Worm (Caenorhabditis elegans) whole organism, young adult: ENCODE data around the gene Y45G12B.2.

Experiments
- B0035.1 ChIP-seq: sonication (generic microtip); optimal IDR thresholded peaks from 2 replicates; lab custom pipeline; 2016; ENCODE audit warnings: missing genetic modification characterization, mild to moderate bottlenecking, missing compliant biosample characterization, missing genotype, missing genetic modification reagents
- B0336.3 ChIP-seq: fragments of 200-800 bp; sonication (Bioruptor generic); IDR thresholded peaks from 2 replicates; pipeline ENCODE4 v1.3.6; 2022; ENCODE audit warnings: missing genetic modification characterization, missing compliant biosample characterization
- F10E7.11 ChIP-seq: sonication (generic microtip); optimal IDR thresholded peaks from 2 replicates; lab custom pipeline; 2017; ENCODE audit warnings: mild to moderate bottlenecking, missing genetic modification characterization, moderate library complexity, missing compliant biosample characterization
- F37B4.10 ChIP-seq: fragments of 200-800 bp; sonication (Bioruptor generic); IDR thresholded peaks from 2 replicates; pipeline ENCODE4 v1.3.6; 2022; ENCODE audit warnings: missing genetic modification characterization, missing compliant biosample characterization
- F39B2.1 ChIP-seq: fragments of 200-800 bp; sonication (Bioruptor generic); IDR thresholded peaks from 2 replicates; pipeline ENCODE4 v1.3.6; 2022; ENCODE audit warnings: missing genetic modification reagents, missing genetic modification characterization, missing compliant biosample characterization
- F57A8.1 ChIP-seq: fragments of 200-800 bp; sonication (Bioruptor generic); optimal IDR thresholded peaks from 2 replicates; lab custom pipeline; 2018; ENCODE audit warnings: mild to moderate bottlenecking, missing genetic modification characterization, moderate library complexity, missing compliant biosample characterization
- K11D2.4 ChIP-seq: fragments of 200-800 bp; sonication (Bioruptor generic); IDR thresholded peaks from 2 replicates; pipeline ENCODE4 v1.3.6; 2022; ENCODE audit warnings: missing genetic modification reagents, missing genetic modification characterization, missing compliant biosample characterization
- K12H6.12 ChIP-seq: fragments of 200-800 bp; sonication (Bioruptor generic); optimal IDR thresholded peaks from 2 replicates; lab custom pipeline; 2018; ENCODE audit warnings: mild to moderate bottlenecking, missing genetic modification characterization, missing compliant biosample characterization
- T07F8.4 ChIP-seq: sonication (generic microtip); optimal IDR thresholded peaks from 2 replicates; lab custom pipeline; 2016; ENCODE audit warnings: mild to moderate bottlenecking, missing genetic modification characterization, moderate library complexity, missing compliant biosample characterization
- T26A5.8 ChIP-seq: sonication (generic microtip); optimal IDR thresholded peaks from 2 replicates; lab custom pipeline; 2016; ENCODE audit warnings: missing genetic modification characterization, missing compliant biosample characterization
- Y53G8AR.9 ChIP-seq: fragments of 200-800 bp; sonication (Bioruptor generic); conservative IDR thresholded peaks from 2 replicates; pipeline ENCODE4 v1.3.6; 2022; ENCODE audit warnings: missing genetic modification reagents, missing genetic modification characterization, missing compliant biosample characterization
- Y56A3A.18 ChIP-seq: fragments of 200-800 bp; sonication (Bioruptor generic); IDR thresholded peaks from 2 replicates; pipeline ENCODE4 v1.3.6; 2022; ENCODE audit warnings: missing genetic modification reagents, missing genetic modification characterization, missing compliant biosample characterization
- Y67H2A.10 ChIP-seq: fragments of 200-800 bp; sonication (Bioruptor generic); conservative IDR thresholded peaks from 2 replicates; pipeline ENCODE4 v1.3.6; 2022; ENCODE audit warnings: missing genetic modification reagents, missing genetic modification characterization, missing compliant biosample characterization
- Y79H2A.3 ChIP-seq: fragments of 200-800 bp; sonication (Bioruptor generic); conservative IDR thresholded peaks from 2 replicates; pipeline ENCODE4 v1.3.6; 2022; ENCODE audit warnings: missing genetic modification reagents, missing genetic modification characterization, missing compliant biosample characterization
- akir-1 ChIP-seq: fragments of 200-800 bp; sonication (Bioruptor generic); optimal IDR thresholded peaks from 2 replicates; lab custom pipeline; 2018; ENCODE audit warnings: mild to moderate bottlenecking, missing genetic modification characterization, moderate library complexity, missing compliant biosample characterization
- aptf-3 ChIP-seq: fragments of 200-800 bp; sonication (Bioruptor generic); IDR thresholded peaks from 2 replicates; pipeline ENCODE4 v1.3.6; 2022; ENCODE audit warnings: missing genetic modification characterization, missing compliant biosample characterization
- bed-2 ChIP-seq: fragments of 200-800 bp; sonication (Bioruptor generic); IDR thresholded peaks from 2 replicates; pipeline ENCODE4 v1.3.6; 2022; ENCODE audit warnings: missing genetic modification reagents, missing genetic modification characterization, missing compliant biosample characterization
- ccch-3 ChIP-seq: fragments of 200-800 bp; sonication (Bioruptor generic); optimal IDR thresholded peaks from 2 replicates; lab custom pipeline; 2018; ENCODE audit warnings: mild to moderate bottlenecking, missing genetic modification characterization, missing compliant biosample characterization
- ceh-27 ChIP-seq: fragments of 200-800 bp; sonication (Bioruptor generic); optimal IDR thresholded peaks from 2 replicates; lab custom pipeline; 2018; ENCODE audit warnings: mild to moderate bottlenecking, missing genetic modification characterization, moderate library complexity, missing compliant biosample characterization
- ceh-40 ChIP-seq: fragments of 200-800 bp; sonication (Bioruptor generic); IDR thresholded peaks from 2 replicates; pipeline ENCODE4 v1.3.6; 2022; ENCODE audit warnings: missing genetic modification characterization, missing compliant biosample characterization
- ceh-58 ChIP-seq: fragments of 200-800 bp; sonication (Bioruptor generic); IDR thresholded peaks from 2 replicates; pipeline ENCODE4 v1.3.6; 2022; ENCODE audit warnings: missing genetic modification characterization, missing compliant biosample characterization
- ceh-91 ChIP-seq: fragments of 200-800 bp; sonication (Bioruptor generic); IDR thresholded peaks from 2 replicates; pipeline ENCODE4 v1.3.6; 2022; ENCODE audit warnings: missing genetic modification reagents, missing genetic modification characterization, missing compliant biosample characterization
- chd-7 ChIP-seq: sonication (generic microtip); optimal IDR thresholded peaks from 2 replicates; lab custom pipeline; 2016; ENCODE audit warnings: mild to moderate bottlenecking, missing genetic modification characterization, moderate library complexity, missing compliant biosample characterization
- dpff-1 ChIP-seq: sonication (generic microtip); optimal IDR thresholded peaks from 2 replicates; lab custom pipeline; 2017; ENCODE audit warnings: mild to moderate bottlenecking, missing genetic modification characterization, missing compliant biosample characterization
- ekl-4 ChIP-seq: fragments of 200-800 bp; sonication (Bioruptor generic); IDR thresholded peaks from 2 replicates; pipeline ENCODE4 v1.3.6; 2022; ENCODE audit warnings: missing genetic modification reagents, missing genetic modification characterization, missing compliant biosample characterization
- hmg-1.2 ChIP-seq: fragments of 200-800 bp; sonication (Bioruptor generic); IDR thresholded peaks from 2 replicates; pipeline ENCODE4 v1.3.6; 2022; ENCODE audit warnings: missing genetic modification reagents, missing genetic modification characterization, missing compliant biosample characterization
- hmg-20 ChIP-seq: fragments of 200-800 bp; sonication (Bioruptor generic); IDR thresholded peaks from 2 replicates; pipeline ENCODE4 v1.3.6; 2022; ENCODE audit warnings: missing genetic modification reagents, missing genetic modification characterization, missing compliant biosample characterization
- hrde-1 ChIP-seq: sonication (generic microtip); optimal IDR thresholded peaks from 2 replicates; lab custom pipeline; 2016; ENCODE audit warnings: missing genetic modification characterization, mild to moderate bottlenecking, missing compliant biosample characterization, moderate library complexity, missing genotype, missing genetic modification reagents, borderline replicate concordance
- lag-1 ChIP-seq: fragments of 200-800 bp; sonication (Bioruptor generic); IDR thresholded peaks from 2 replicates; pipeline ENCODE4 v1.3.6; 2022; ENCODE audit warnings: missing genetic modification reagents, missing genetic modification characterization, missing compliant biosample characterization
- lsy-27 ChIP-seq: sonication (generic microtip); optimal IDR thresholded peaks from 2 replicates; lab custom pipeline; 2017; ENCODE audit warnings: missing genetic modification characterization, mild to moderate bottlenecking, missing compliant biosample characterization, antibody characterized with exemption, missing genotype, borderline replicate concordance; ENCODE audit not compliant: insufficient read depth
- nhr-179 ChIP-seq: sonication (generic microtip); optimal IDR thresholded peaks from 2 replicates; lab custom pipeline; 2016; ENCODE audit warnings: mild to moderate bottlenecking, missing genetic modification characterization, missing compliant biosample characterization
- nhr-27 ChIP-seq: fragments of 200-800 bp; sonication (Bioruptor generic); optimal IDR thresholded peaks from 2 replicates; lab custom pipeline; 2018; ENCODE audit warnings: mild to moderate bottlenecking, missing genetic modification characterization, moderate library complexity, missing compliant biosample characterization
- pbrm-1 ChIP-seq: fragments of 200-800 bp; sonication (Bioruptor generic); IDR thresholded peaks from 2 replicates; pipeline ENCODE4 v1.3.6; 2022; ENCODE audit warnings: missing genetic modification reagents, missing genetic modification characterization, missing compliant biosample characterization
- pha-4 ChIP-seq: fragments of 150-350 bp; sonication (generic microtip); optimal IDR thresholded peaks from 2 replicates; lab custom pipeline; 2014; ENCODE audit warnings: missing biosample characterization, missing genetic modification reagents, missing genetic modification characterization
- rcor-1 ChIP-seq: fragments of 200-800 bp; sonication (Bioruptor generic); IDR thresholded peaks from 2 replicates; pipeline ENCODE4 v1.3.6; 2022; ENCODE audit warnings: missing genetic modification reagents, missing genetic modification characterization, missing compliant biosample characterization
- rec-8 ChIP-seq, 2 experiments: sonication (generic microtip); optimal IDR thresholded peaks; 2 replicates each; lab custom pipeline; 2016; ENCODE audit warnings: mild to moderate bottlenecking in 2 of 2, missing genetic modification characterization in 2 of 2, missing genetic modification reagents in 2 of 2, missing genotype in 2 of 2, missing biosample characterization in 1 of 2, missing compliant biosample characterization in 1 of 2, moderate library complexity in 1 of 2
- repo-1 ChIP-seq: sonication (generic microtip); optimal IDR thresholded peaks from 2 replicates; lab custom pipeline; 2017; ENCODE audit warnings: mild to moderate bottlenecking, missing genetic modification characterization, missing compliant biosample characterization
- sdz-38 ChIP-seq: sonication (generic microtip); optimal IDR thresholded peaks from 2 replicates; lab custom pipeline; 2016; ENCODE audit warnings: missing genotype, missing genetic modification characterization, missing compliant biosample characterization
- snpc-3.4 ChIP-seq: sonication (generic microtip); optimal IDR thresholded peaks from 2 replicates; lab custom pipeline; 2017; ENCODE audit warnings: missing genetic modification characterization, mild to moderate bottlenecking, missing compliant biosample characterization, antibody characterized with exemption, moderate library complexity, missing genotype, missing genetic modification reagents
- snpc-4 ChIP-seq, 5 experiments: fragments of 150-350 bp in 1 of 5; sonication (generic microtip) in 4 of 5; optimal IDR thresholded peaks; 2 replicates each; lab custom pipeline; 2014 to 2018; ENCODE audit warnings: missing genetic modification characterization in 5 of 5, missing biosample characterization in 3 of 5, antibody characterized with exemption in 2 of 5, mild to moderate bottlenecking in 2 of 5, missing compliant biosample characterization in 2 of 5, missing genotype in 2 of 5, moderate library complexity in 2 of 5, missing genetic modification reagents in 1 of 5
- somi-1 ChIP-seq: fragments of 200-800 bp; sonication (Bioruptor generic); optimal IDR thresholded peaks from 2 replicates; lab custom pipeline; 2018; ENCODE audit warnings: mild to moderate bottlenecking, missing genetic modification characterization, missing compliant biosample characterization
- xnd-1 ChIP-seq: sonication (generic microtip); optimal IDR thresholded peaks from 2 replicates; lab custom pipeline; 2016; ENCODE audit warnings: missing genotype, missing genetic modification reagents, missing genetic modification characterization, missing compliant biosample characterization
- zfh-2 ChIP-seq: fragments of 200-800 bp; sonication (Bioruptor generic); conservative IDR thresholded peaks from 2 replicates; pipeline ENCODE4 v1.3.6; 2022; ENCODE audit warnings: missing genetic modification reagents, missing genetic modification characterization, missing compliant biosample characterization
- zim-3 ChIP-seq: sonication (generic microtip); optimal IDR thresholded peaks from 2 replicates; lab custom pipeline; 2017; ENCODE audit warnings: mild to moderate bottlenecking, missing genetic modification characterization, moderate library complexity, missing compliant biosample characterization
- ztf-25 ChIP-seq: fragments of 200-800 bp; sonication (Bioruptor generic); IDR thresholded peaks from 2 replicates; pipeline ENCODE4 v1.3.6; 2022; ENCODE audit warnings: missing genetic modification reagents, missing genetic modification characterization, missing compliant biosample characterization
- ztf-28 ChIP-seq: fragments of 200-800 bp; sonication (Bioruptor generic); IDR thresholded peaks from 2 replicates; pipeline ENCODE4 v1.3.6; 2022; ENCODE audit warnings: missing genetic modification reagents, missing genetic modification characterization, missing compliant biosample characterization

Gene Y45G12B.2

DNA sequence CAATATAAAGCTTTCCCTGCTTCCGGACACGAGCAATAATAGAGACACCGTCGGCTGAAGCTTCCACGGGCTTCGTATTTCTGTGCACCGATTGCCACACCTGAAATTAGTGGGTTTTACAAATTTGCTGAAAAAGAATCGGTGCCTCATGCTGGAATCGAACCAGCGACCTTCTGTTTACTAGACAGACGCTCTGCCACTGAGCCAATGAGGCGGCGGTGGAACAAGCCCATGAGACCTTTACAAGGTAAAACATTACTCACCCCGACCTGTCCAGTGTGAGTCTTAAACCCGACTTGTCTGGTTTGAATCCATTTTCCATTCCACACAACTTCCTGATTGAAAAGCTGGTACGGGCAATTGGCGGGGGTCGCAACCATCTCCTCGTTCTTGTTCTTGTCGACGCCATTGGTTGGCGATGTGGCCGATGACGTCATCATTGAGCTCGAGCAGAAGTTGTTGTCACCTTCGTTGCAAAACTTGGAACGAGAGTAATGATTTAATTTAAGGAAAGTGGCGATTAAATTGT, 30.0 kb upstream of the Y45G12B.2 start, which contains the start of gene ndx-2 (continued):
- TF ChIP-seq rcor-1 (GFP tag; lab: Robert Waterston, UW) (peak; percentile 65), zim-3 (tag; lab: Kevin White, UChicago) (no peak), T07F8.4 (tag; lab: Kevin White, UChicago) (peak; percentile 45), lsy-27 (tag; lab: Kevin White, UChicago) (no peak), ceh-27 (peak; percentile 8), somi-1 (GFP tag; lab: Kevin White, UChicago) (peak; percentile 1), Y67H2A.10 (GFP tag; lab: Robert Waterston, UW) (no peak), F57A8.1 (GFP tag; lab: Kevin White, UChicago) (peak; percentile 89), snpc-3.4 (tag; lab: Kevin White, UChicago) (peak; percentile 43), hmg-20 (GFP tag; lab: Robert Waterston, UW) (0 out of 2 replicates have a peak, but pooled peaks have one; percentile 35), pbrm-1 (GFP tag; lab: Robert Waterston, UW) (0 out of 2 replicates have a peak, but pooled peaks have one; percentile 20), ceh-58 (GFP tag; lab: Robert Waterston, UW) (0 out of 2 replicates have a peak, but pooled peaks have one; percentile 75), Y56A3A.18 (GFP tag; lab: Robert Waterston, UW) (0 out of 2 replicates have a peak, but pooled peaks have one; percentile 49), B0336.3 (GFP tag; lab: Robert Waterston, UW) (peak; percentile 55; the same call in 1 of the 2 replicates), B0035.1 (tag; lab: Kevin White, UChicago) (no peak), ztf-28 (GFP tag; lab: Robert Waterston, UW) (no peak), ekl-4 (GFP tag; lab: Robert Waterston, UW) (peak; percentile 59; the same call in 1 of the 2 replicates), dpff-1 (no peak), F10E7.11 (tag; lab: Kevin White, UChicago) (peak; percentile 1), ceh-40 (GFP tag; lab: Robert Waterston, UW) (0 out of 2 replicates have a peak, but pooled peaks have one; percentile 22), F39B2.1 (GFP tag; lab: Robert Waterston, UW) (no peak), ceh-91 (GFP tag; lab: Robert Waterston, UW) (0 out of 2 replicates have a peak, but pooled peaks have one; percentile 13), rec-8 (tag; optimal IDR thresholded peaks at IDR 0.05; lab: Kevin White, UChicago) (peak in 1 of 2 experiments; percentile 69), snpc-4 (GFP tag; optimal IDR thresholded peaks at IDR 0.05; lab: Kevin White, UChicago) (peak; percentile 28), snpc-4 (tag; optimal IDR thresholded peaks at IDR 0.05; lab: Kevin White, UChicago) (peak in 3 of 4 experiments; percentile 12 to 55 (median 23)), Y53G8AR.9 (peak; percentile 61), K11D2.4 (GFP tag; lab: Robert Waterston, UW) (no peak), lag-1 (GFP tag; lab: Robert Waterston, UW) (no peak), chd-7 (no peak), xnd-1 (tag; lab: Kevin White, UChicago) (no peak), pha-4 (tag; lab: Kevin White, UChicago) (no peak), ccch-3 (GFP tag; lab: Kevin White, UChicago) (no peak), akir-1 (GFP tag; lab: Kevin White, UChicago) (no peak), hrde-1 (peak; percentile 3), repo-1 (no peak), aptf-3 (GFP tag; lab: Robert Waterston, UW) (peak; percentile 67; the same call in 1 of the 2 replicates), K12H6.12 (tag; lab: Kevin White, UChicago) (no peak), nhr-27 (tag; lab: Kevin White, UChicago) (no peak), ztf-25 (GFP tag; lab: Robert Waterston, UW) (no peak), T26A5.8 (peak; percentile 3), bed-2 (no peak), Y79H2A.3 (GFP tag; lab: Robert Waterston, UW) (no peak), hmg-1.2 (GFP tag; lab: Robert Waterston, UW) (peak; percentile 61), sdz-38 (tag; lab: Kevin White, UChicago) (no peak), F37B4.10 (GFP tag; lab: Robert Waterston, UW) (no peak), zfh-2 (GFP tag; lab: Robert Waterston, UW) (no peak; the same call in 1 of the 2 replicates), nhr-179 (tag; lab: Kevin White, UChicago) (no peak)
